Worm (Caenorhabditis elegans) whole organism, young adult: Measurements from ENCODE around the gene Y54H5A.2.

Experiments used
- B0035.1 ChIP-seq: sonication (generic microtip); optimal IDR thresholded peaks from 2 replicates; lab custom pipeline; 2016; ENCODE audit warnings: missing genetic modification characterization, mild to moderate bottlenecking, missing compliant biosample characterization, missing genotype, missing genetic modification reagents
- B0261.1 ChIP-seq: sonication (generic microtip); optimal IDR thresholded peaks from 2 replicates; lab custom pipeline; 2016; ENCODE audit warnings: mild to moderate bottlenecking, missing genetic modification characterization, moderate library complexity, missing compliant biosample characterization
- B0336.3 ChIP-seq: fragments of 200-800 bp; sonication (Bioruptor generic); IDR thresholded peaks from 2 replicates; pipeline ENCODE4 v1.3.6; 2022; ENCODE audit warnings: missing genetic modification characterization, missing compliant biosample characterization
- C17E4.6 ChIP-seq: fragments of 200-800 bp; sonication (Bioruptor generic); IDR thresholded peaks from 2 replicates; pipeline ENCODE4 v1.3.6; 2022; ENCODE audit warnings: missing genetic modification reagents, missing genetic modification characterization, missing compliant biosample characterization
- F49E8.2 ChIP-seq: sonication (generic microtip); optimal IDR thresholded peaks from 3 replicates; lab custom pipeline; 2017; ENCODE audit warnings: missing genetic modification characterization, mild to moderate bottlenecking, missing compliant biosample characterization, antibody characterized with exemption, moderate library complexity; ENCODE audit not compliant: insufficient read depth
- F57A8.1 ChIP-seq: fragments of 200-800 bp; sonication (Bioruptor generic); optimal IDR thresholded peaks from 2 replicates; lab custom pipeline; 2018; ENCODE audit warnings: mild to moderate bottlenecking, missing genetic modification characterization, moderate library complexity, missing compliant biosample characterization
- F57C9.4 ChIP-seq: sonication (generic microtip); optimal IDR thresholded peaks from 2 replicates; lab custom pipeline; 2017; ENCODE audit warnings: mild to moderate bottlenecking, missing genetic modification characterization, missing compliant biosample characterization
- K11D2.4 ChIP-seq: fragments of 200-800 bp; sonication (Bioruptor generic); IDR thresholded peaks from 2 replicates; pipeline ENCODE4 v1.3.6; 2022; ENCODE audit warnings: missing genetic modification reagents, missing genetic modification characterization, missing compliant biosample characterization
- T07F8.4 ChIP-seq: sonication (generic microtip); optimal IDR thresholded peaks from 2 replicates; lab custom pipeline; 2016; ENCODE audit warnings: mild to moderate bottlenecking, missing genetic modification characterization, moderate library complexity, missing compliant biosample characterization
- Y53F4B.3 ChIP-seq: fragments of 200-800 bp; sonication (Bioruptor generic); IDR thresholded peaks from 2 replicates; pipeline ENCODE4 v1.3.6; 2022; ENCODE audit warnings: missing genetic modification reagents, missing genetic modification characterization, missing compliant biosample characterization
- cebp-1 ChIP-seq, 2 experiments: fragments of 200-800 bp in 1 of 2; sonication (Bioruptor generic) in 1 of 2; sonication (generic microtip) in 1 of 2; IDR thresholded peaks in 1 of 2; optimal IDR thresholded peaks in 1 of 2; 2 replicates each; pipeline versions ENCODE4 v1.3.6 to Lab custom; 2017 to 2022; ENCODE audit warnings: missing compliant biosample characterization in 2 of 2, missing genetic modification characterization in 2 of 2, mild to moderate bottlenecking in 1 of 2, missing genetic modification reagents in 1 of 2, moderate library complexity in 1 of 2
- cebp-2 ChIP-seq: fragments of 200-800 bp; sonication (Bioruptor generic); IDR thresholded peaks from 2 replicates; pipeline ENCODE4 v1.3.6; 2022; ENCODE audit warnings: missing genetic modification characterization, missing compliant biosample characterization
- ceh-100 ChIP-seq: fragments of 200-800 bp; sonication (Bioruptor generic); IDR thresholded peaks from 2 replicates; pipeline ENCODE4 v1.3.6; 2022; ENCODE audit warnings: missing genetic modification reagents, missing genetic modification characterization, missing compliant biosample characterization
- ceh-79 ChIP-seq: sonication (generic microtip); optimal IDR thresholded peaks from 2 replicates; lab custom pipeline; 2017; ENCODE audit warnings: mild to moderate bottlenecking, missing genetic modification characterization, missing compliant biosample characterization
- chd-7 ChIP-seq: sonication (generic microtip); optimal IDR thresholded peaks from 2 replicates; lab custom pipeline; 2016; ENCODE audit warnings: mild to moderate bottlenecking, missing genetic modification characterization, moderate library complexity, missing compliant biosample characterization
- die-1 ChIP-seq: sonication (generic microtip); optimal IDR thresholded peaks from 2 replicates; lab custom pipeline; 2016; ENCODE audit warnings: missing genotype, mild to moderate bottlenecking, missing genetic modification characterization, missing compliant biosample characterization
- dpl-1 ChIP-seq: fragments of 150-350 bp; optimal IDR thresholded peaks from 2 replicates; lab custom pipeline; 2014; ENCODE audit warnings: missing biosample characterization, missing genetic modification reagents, missing genetic modification characterization
- fkh-3 ChIP-seq: sonication (generic microtip); optimal IDR thresholded peaks from 2 replicates; lab custom pipeline; 2016; ENCODE audit warnings: mild to moderate bottlenecking, missing genetic modification characterization, missing compliant biosample characterization
- hmg-1.2 ChIP-seq: fragments of 200-800 bp; sonication (Bioruptor generic); IDR thresholded peaks from 2 replicates; pipeline ENCODE4 v1.3.6; 2022; ENCODE audit warnings: missing genetic modification reagents, missing genetic modification characterization, missing compliant biosample characterization
- hmg-20 ChIP-seq: fragments of 200-800 bp; sonication (Bioruptor generic); IDR thresholded peaks from 2 replicates; pipeline ENCODE4 v1.3.6; 2022; ENCODE audit warnings: missing genetic modification reagents, missing genetic modification characterization, missing compliant biosample characterization
- lag-1 ChIP-seq: fragments of 200-800 bp; sonication (Bioruptor generic); IDR thresholded peaks from 2 replicates; pipeline ENCODE4 v1.3.6; 2022; ENCODE audit warnings: missing genetic modification reagents, missing genetic modification characterization, missing compliant biosample characterization
- let-526 ChIP-seq: fragments of 200-800 bp; sonication (Bioruptor generic); IDR thresholded peaks from 2 replicates; pipeline ENCODE4 v1.3.6; 2022; ENCODE audit warnings: missing genetic modification reagents, missing genetic modification characterization, missing compliant biosample characterization
- let-607 ChIP-seq, 2 experiments: fragments of 200-800 bp in 1 of 2; sonication (Bioruptor generic) in 1 of 2; sonication (generic microtip) in 1 of 2; optimal IDR thresholded peaks; 2 replicates each; lab custom pipeline; 2016 to 2018; ENCODE audit warnings: mild to moderate bottlenecking in 2 of 2, missing compliant biosample characterization in 2 of 2, missing genetic modification characterization in 2 of 2, moderate library complexity in 2 of 2, missing genotype in 1 of 2
- lin-26 ChIP-seq: fragments of 200-800 bp; sonication (Bioruptor generic); IDR thresholded peaks from 2 replicates; pipeline ENCODE4 v1.3.6; 2022; ENCODE audit warnings: missing genetic modification reagents, missing genetic modification characterization, missing compliant biosample characterization
- lin-35 ChIP-seq, 3 experiments: fragments of 150-350 bp in 2 of 3; sonication (generic microtip) in 1 of 3; optimal IDR thresholded peaks; 2 replicates each; lab custom pipeline; 2014 to 2018; ENCODE audit warnings: missing biosample characterization in 3 of 3, missing genetic modification characterization in 3 of 3, missing genetic modification reagents in 3 of 3
- madf-8 ChIP-seq: fragments of 200-800 bp; sonication (Bioruptor generic); conservative IDR thresholded peaks from 2 replicates; pipeline ENCODE4 v1.3.6; 2022; ENCODE audit warnings: missing genetic modification reagents, missing genetic modification characterization, missing compliant biosample characterization
- mel-28 ChIP-seq: sonication (generic microtip); optimal IDR thresholded peaks from 2 replicates; lab custom pipeline; 2016; ENCODE audit warnings: borderline replicate concordance, mild to moderate bottlenecking, missing genetic modification characterization, missing compliant biosample characterization
- nfya-1 ChIP-seq: sonication (generic microtip); optimal IDR thresholded peaks from 2 replicates; lab custom pipeline; 2017; ENCODE audit warnings: antibody characterized with exemption, missing compliant biosample characterization, missing genetic modification characterization, borderline replicate concordance; ENCODE audit not compliant: insufficient read depth
- rcor-1 ChIP-seq: fragments of 200-800 bp; sonication (Bioruptor generic); IDR thresholded peaks from 2 replicates; pipeline ENCODE4 v1.3.6; 2022; ENCODE audit warnings: missing genetic modification reagents, missing genetic modification characterization, missing compliant biosample characterization
- sdz-38 ChIP-seq: sonication (generic microtip); optimal IDR thresholded peaks from 2 replicates; lab custom pipeline; 2016; ENCODE audit warnings: missing genotype, missing genetic modification characterization, missing compliant biosample characterization
- sea-2 ChIP-seq: fragments of 200-800 bp; sonication (Bioruptor generic); IDR thresholded peaks from 2 replicates; pipeline ENCODE4 v1.3.6; 2022; ENCODE audit warnings: missing genetic modification characterization, missing compliant biosample characterization
- snpc-1.3 ChIP-seq: sonication (generic microtip); optimal IDR thresholded peaks from 2 replicates; lab custom pipeline; 2017; ENCODE audit warnings: missing genetic modification characterization, mild to moderate bottlenecking, missing compliant biosample characterization, antibody characterized with exemption, moderate library complexity, missing genotype, missing genetic modification reagents; ENCODE audit not compliant: insufficient read depth
- snpc-3.4 ChIP-seq: sonication (generic microtip); optimal IDR thresholded peaks from 2 replicates; lab custom pipeline; 2017; ENCODE audit warnings: missing genetic modification characterization, mild to moderate bottlenecking, missing compliant biosample characterization, antibody characterized with exemption, moderate library complexity, missing genotype, missing genetic modification reagents
- snpc-4 ChIP-seq, 5 experiments: fragments of 150-350 bp in 1 of 5; sonication (generic microtip) in 4 of 5; optimal IDR thresholded peaks; 2 replicates each; lab custom pipeline; 2014 to 2018; ENCODE audit warnings: missing genetic modification characterization in 5 of 5, missing biosample characterization in 3 of 5, antibody characterized with exemption in 2 of 5, mild to moderate bottlenecking in 2 of 5, missing compliant biosample characterization in 2 of 5, missing genotype in 2 of 5, moderate library complexity in 2 of 5, missing genetic modification reagents in 1 of 5
- somi-1 ChIP-seq: fragments of 200-800 bp; sonication (Bioruptor generic); optimal IDR thresholded peaks from 2 replicates; lab custom pipeline; 2018; ENCODE audit warnings: mild to moderate bottlenecking, missing genetic modification characterization, missing compliant biosample characterization
- tbx-9 ChIP-seq: sonication (generic microtip); optimal IDR thresholded peaks from 2 replicates; lab custom pipeline; 2016; ENCODE audit warnings: borderline replicate concordance, missing genetic modification characterization, inconsistent platforms, missing compliant biosample characterization
- tlf-1 ChIP-seq: fragments of 200-800 bp; sonication (Bioruptor generic); optimal IDR thresholded peaks from 2 replicates; lab custom pipeline; 2018; ENCODE audit warnings: mild to moderate bottlenecking, missing genetic modification characterization, missing compliant biosample characterization
- unc-130 ChIP-seq: sonication (generic microtip); optimal IDR thresholded peaks from 2 replicates; lab custom pipeline; 2016; ENCODE audit warnings: missing genetic modification reagents, missing genetic modification characterization, missing compliant biosample characterization
- xnd-1 ChIP-seq: sonication (generic microtip); optimal IDR thresholded peaks from 2 replicates; lab custom pipeline; 2016; ENCODE audit warnings: missing genotype, missing genetic modification reagents, missing genetic modification characterization, missing compliant biosample characterization
- ztf-22 ChIP-seq: fragments of 200-800 bp; sonication (Bioruptor generic); optimal IDR thresholded peaks from 2 replicates; lab custom pipeline; 2018; ENCODE audit warnings: mild to moderate bottlenecking, missing genetic modification characterization, moderate library complexity, missing compliant biosample characterization
- ztf-25 ChIP-seq: fragments of 200-800 bp; sonication (Bioruptor generic); IDR thresholded peaks from 2 replicates; pipeline ENCODE4 v1.3.6; 2022; ENCODE audit warnings: missing genetic modification reagents, missing genetic modification characterization, missing compliant biosample characterization
- ztf-26 ChIP-seq: sonication (generic microtip); optimal IDR thresholded peaks from 2 replicates; lab custom pipeline; 2017; ENCODE audit warnings: missing genetic modification characterization, missing compliant biosample characterization
- ztf-28 ChIP-seq: fragments of 200-800 bp; sonication (Bioruptor generic); IDR thresholded peaks from 2 replicates; pipeline ENCODE4 v1.3.6; 2022; ENCODE audit warnings: missing genetic modification reagents, missing genetic modification characterization, missing compliant biosample characterization
- ztf-3 ChIP-seq: fragments of 200-800 bp; sonication (Bioruptor generic); optimal IDR thresholded peaks from 2 replicates; lab custom pipeline; 2018; ENCODE audit warnings: mild to moderate bottlenecking, missing genetic modification characterization, missing compliant biosample characterization

Gene Y54H5A.2

DNA sequence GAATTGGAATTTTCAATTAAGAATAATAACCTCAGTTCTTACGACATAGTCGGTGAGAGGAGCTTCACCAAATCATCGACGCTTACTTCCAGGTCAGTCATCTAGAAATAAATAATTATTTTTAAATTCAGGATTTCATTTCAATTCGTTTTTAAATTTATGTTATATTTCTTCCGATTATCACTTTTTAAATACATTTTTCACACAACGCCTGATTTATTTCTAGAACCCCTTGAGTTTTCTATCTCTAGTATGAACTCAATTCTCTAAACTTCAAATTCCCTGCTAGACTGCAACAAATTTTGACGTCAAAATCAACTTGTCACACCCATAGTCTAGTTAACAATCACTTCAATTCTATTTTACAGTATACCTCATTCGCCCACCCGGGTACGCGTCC is at the start of gene Y54H5A.2:
Gene Y54H5A.2 (minus strand): TSS at position 101 of the 400 bp plus-strand sequence.
- TF ChIP-seq xnd-1 (tag; lab: Kevin White, UChicago) (no peak), ceh-79 (tag; lab: Kevin White, UChicago) (no peak), chd-7 (no peak), K11D2.4 (GFP tag; lab: Robert Waterston, UW) (no peak), ztf-22 (no peak), B0035.1 (tag; lab: Kevin White, UChicago) (no peak), F49E8.2 (no peak), madf-8 (GFP tag; lab: Robert Waterston, UW) (no peak)

DNA sequence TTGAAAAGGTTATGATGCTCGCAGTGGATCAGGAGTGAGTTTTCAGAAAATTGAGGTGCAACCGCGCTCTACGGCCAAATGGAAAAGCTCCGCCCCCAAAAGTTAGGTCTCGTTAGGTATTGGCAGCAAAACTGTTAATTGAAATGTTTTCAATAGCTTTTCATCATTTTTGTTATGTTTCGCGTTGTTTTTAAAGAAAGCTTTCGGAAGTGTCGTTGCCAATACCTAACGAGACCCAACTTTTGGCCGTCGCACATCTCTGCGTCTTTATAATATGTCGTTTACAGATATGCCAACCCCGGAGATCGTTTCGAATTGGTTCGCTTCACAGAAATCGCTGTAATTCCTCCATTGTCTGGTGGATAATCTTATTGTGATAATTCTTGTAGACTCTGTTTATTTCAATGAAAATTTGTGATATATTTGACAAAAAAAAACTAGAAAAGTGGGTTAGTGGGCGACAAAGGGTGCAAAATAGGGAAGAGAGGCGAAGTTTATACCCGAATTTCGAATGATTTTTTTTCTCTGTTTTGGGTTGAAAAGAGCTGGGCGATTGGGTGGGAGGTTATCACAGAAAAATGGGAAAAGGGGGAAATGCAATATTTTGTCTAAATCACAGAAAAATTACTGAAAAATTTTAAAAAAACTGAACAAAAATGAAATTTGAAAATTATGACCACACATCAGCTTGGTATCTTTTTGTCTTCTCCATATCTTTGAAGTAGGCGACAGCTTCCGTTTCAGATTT is 47.1 kb upstream of the Y54H5A.2 start:
- no peak for TF ChIP-seq C17E4.6
- TF ChIP-seq sdz-38, result no peak
- no peak for TF ChIP-seq ztf-25 (GFP tag; lab: Robert Waterston, UW)
- TF ChIP-seq let-607 (tag; optimal IDR thresholded peaks at IDR 0.05; lab: Kevin White, UChicago), result peak in 1 of 2 experiments; percentile 20
- no peak for TF ChIP-seq lin-35 (GFP tag; optimal IDR thresholded peaks at IDR 0.05; lab: Kevin White, UChicago)
- no peak for TF ChIP-seq ceh-100 (GFP tag; lab: Robert Waterston, UW)
- TF ChIP-seq hmg-20, result no peak
- TF ChIP-seq ceh-79 (tag; lab: Kevin White, UChicago), result no peak
- TF ChIP-seq cebp-1 (GFP tag; IDR thresholded peaks at IDR 0.05; lab: Robert Waterston, UW), result 0 out of 2 replicates have a peak, but pooled peaks have one; percentile 12
- TF ChIP-seq cebp-1 (tag; optimal IDR thresholded peaks at IDR 0.05; lab: Kevin White, UChicago), result peak; percentile 68
- peak; percentile 69 for TF ChIP-seq tlf-1 (GFP tag; lab: Kevin White, UChicago)
- TF ChIP-seq ztf-28 (GFP tag; lab: Robert Waterston, UW), result no peak
- TF ChIP-seq fkh-3 (tag; lab: Kevin White, UChicago), result no peak
- no peak for TF ChIP-seq B0261.1
- TF ChIP-seq dpl-1 (GFP tag; lab: Kevin White, UChicago), result no peak
- TF ChIP-seq T07F8.4 (tag; lab: Kevin White, UChicago), result no peak
- TF ChIP-seq snpc-3.4 (tag; lab: Kevin White, UChicago), result no peak
- peak; percentile 68 for TF ChIP-seq B0336.3
- no peak for TF ChIP-seq F57A8.1 (GFP tag; lab: Kevin White, UChicago)
- TF ChIP-seq nfya-1, result no peak
- no peak for TF ChIP-seq sea-2 (GFP tag; lab: Robert Waterston, UW)
- TF ChIP-seq unc-130, result no peak
- TF ChIP-seq tbx-9 (tag; lab: Kevin White, UChicago), result no peak
- no peak for TF ChIP-seq cebp-2 (GFP tag; lab: Robert Waterston, UW)
- TF ChIP-seq lin-26 (GFP tag; lab: Robert Waterston, UW), result peak; percentile 62; the same call in 1 of the 2 replicates
- no peak for TF ChIP-seq die-1
- no peak for TF ChIP-seq snpc-4 (GFP tag; optimal IDR thresholded peaks at IDR 0.05; lab: Kevin White, UChicago)
- no peak for TF ChIP-seq snpc-4 (tag; optimal IDR thresholded peaks at IDR 0.05; lab: Kevin White, UChicago)
- no peak for TF ChIP-seq ztf-26 (tag; lab: Kevin White, UChicago)
- TF ChIP-seq mel-28 (tag; lab: Kevin White, UChicago), result no peak
- TF ChIP-seq lag-1 (GFP tag; lab: Robert Waterston, UW), result no peak
- TF ChIP-seq F57C9.4 (tag; lab: Kevin White, UChicago), result no peak
- no peak for TF ChIP-seq Y53F4B.3 (GFP tag; lab: Robert Waterston, UW)
- TF ChIP-seq ztf-3 (GFP tag; lab: Kevin White, UChicago), result no peak
- TF ChIP-seq rcor-1 (GFP tag; lab: Robert Waterston, UW), result no peak
- TF ChIP-seq let-526 (GFP tag; lab: Robert Waterston, UW), result no peak
- no peak for TF ChIP-seq somi-1 (GFP tag; lab: Kevin White, UChicago)
- TF ChIP-seq hmg-1.2 (GFP tag; lab: Robert Waterston, UW), result peak; percentile 26; the same call in 1 of the 2 replicates
- no peak for TF ChIP-seq snpc-1.3
